Fruit fly (Drosophila melanogaster) whole organism, pupa: ENCODE results near the gene Hr83.

ENCODE experiments used
- CG10348 ChIP-seq: fragments of 200-800 bp; sonication (Bioruptor generic); IDR thresholded peaks from 2 replicates; pipeline ENCODE4 v1.3.6; 2022; ENCODE audit warnings: missing biosample characterization, missing genetic modification characterization
- CG12605 ChIP-seq: fragments of 200-800 bp; sonication (Bioruptor generic); IDR thresholded peaks from 2 replicates; pipeline ENCODE4 v1.3.6; 2022; ENCODE audit warnings: missing biosample characterization, missing genetic modification characterization
- CG13204 ChIP-seq: fragments of 200-800 bp; sonication (Bioruptor generic); optimal IDR thresholded peaks from 2 replicates; lab custom pipeline; 2018; ENCODE audit warnings: missing biosample characterization, mild to moderate bottlenecking, missing genetic modification characterization, moderate library complexity
- CG14655 ChIP-seq: fragments of 200-800 bp; sonication (Bioruptor generic); optimal IDR thresholded peaks from 3 replicates; lab custom pipeline; 2017; ENCODE audit warnings: mild to moderate bottlenecking, missing biosample characterization, missing genetic modification reagents, missing genetic modification characterization
- CG15710 ChIP-seq: fragments of 200-800 bp; sonication (Bioruptor generic); optimal IDR thresholded peaks from 2 replicates; lab custom pipeline; 2018; ENCODE audit warnings: missing biosample characterization, mild to moderate bottlenecking, missing genetic modification characterization, moderate library complexity
- CG17806 ChIP-seq: fragments of 200-800 bp; sonication (Bioruptor generic); optimal IDR thresholded peaks from 2 replicates; lab custom pipeline; 2018; ENCODE audit warnings: missing biosample characterization, mild to moderate bottlenecking, missing genetic modification characterization, moderate library complexity
- CG32121 ChIP-seq: fragments of 200-800 bp; sonication (Bioruptor generic); IDR thresholded peaks from 2 replicates; pipeline ENCODE4 v1.3.6; 2022; ENCODE audit warnings: missing biosample characterization, missing genetic modification characterization
- CG34367 ChIP-seq: fragments of 200-800 bp; sonication (Bioruptor generic); optimal IDR thresholded peaks from 2 replicates; lab custom pipeline; 2018; ENCODE audit warnings: missing biosample characterization, mild to moderate bottlenecking, missing genetic modification characterization
- CG4496 ChIP-seq: fragments of 200-800 bp; sonication (Bioruptor generic); IDR thresholded peaks from 3 replicates; pipeline ENCODE4 v1.3.6; 2022; ENCODE audit warnings: missing biosample characterization, missing genetic modification characterization
- CG8159 ChIP-seq: fragments of 200-800 bp; sonication (Bioruptor generic); optimal IDR thresholded peaks from 3 replicates; lab custom pipeline; 2018; ENCODE audit warnings: missing biosample characterization, mild to moderate bottlenecking, missing genetic modification characterization, moderate library complexity
- CG8301 ChIP-seq: fragments of 200-800 bp; sonication (Bioruptor generic); optimal IDR thresholded peaks from 2 replicates; lab custom pipeline; 2018; ENCODE audit warnings: missing biosample characterization, mild to moderate bottlenecking, missing genetic modification characterization
- CG9948 ChIP-seq: fragments of 200-800 bp; sonication (Bioruptor generic); optimal IDR thresholded peaks from 2 replicates; lab custom pipeline; 2018; ENCODE audit warnings: missing biosample characterization, mild to moderate bottlenecking, missing genetic modification characterization, moderate library complexity
- D1 ChIP-seq: fragments of 200-800 bp; sonication (Bioruptor generic); optimal IDR thresholded peaks from 2 replicates; lab custom pipeline; 2018; ENCODE audit warnings: missing biosample characterization, mild to moderate bottlenecking, missing genetic modification characterization, moderate library complexity
- EcR ChIP-seq: fragments of 200-800 bp; sonication (Bioruptor generic); optimal IDR thresholded peaks from 3 replicates; lab custom pipeline; 2019; ENCODE audit warnings: missing biosample characterization, missing genetic modification characterization, mild to moderate bottlenecking, moderate library complexity, missing genetic modification reagents
- Ets98B ChIP-seq: fragments of 200-800 bp; sonication (Bioruptor generic); IDR thresholded peaks from 2 replicates; pipeline ENCODE4 v1.3.6; 2022; ENCODE audit warnings: missing biosample characterization, missing genetic modification characterization
- Pif1A ChIP-seq: fragments of 200-800 bp; sonication (Bioruptor generic); optimal IDR thresholded peaks from 3 replicates; lab custom pipeline; 2016; ENCODE audit warnings: missing biosample characterization, missing genetic modification characterization
- Pif1B ChIP-seq: fragments of 200-800 bp; sonication (Bioruptor generic); optimal IDR thresholded peaks from 3 replicates; lab custom pipeline; 2016; ENCODE audit warnings: missing biosample characterization, missing genetic modification characterization
- Snoo ChIP-seq: fragments of 200-800 bp; sonication (Bioruptor generic); optimal IDR thresholded peaks from 3 replicates; lab custom pipeline; 2017; ENCODE audit warnings: missing biosample characterization, mild to moderate bottlenecking, missing genetic modification characterization, inconsistent platforms
- fd96Ca ChIP-seq: fragments of 200-800 bp; sonication (Bioruptor generic); IDR thresholded peaks from 3 replicates; pipeline ENCODE4 v1.3.6; 2022; ENCODE audit warnings: missing biosample characterization, missing genetic modification characterization
- gl ChIP-seq: fragments of 200-800 bp; sonication (Bioruptor generic); optimal IDR thresholded peaks from 2 replicates; lab custom pipeline; 2018; ENCODE audit warnings: missing biosample characterization, mild to moderate bottlenecking, missing genetic modification characterization
- rn ChIP-seq: fragments of 200-800 bp; sonication (Bioruptor generic); IDR thresholded peaks from 2 replicates; pipeline ENCODE4 v1.3.6; 2022; ENCODE audit warnings: missing biosample characterization, missing genetic modification characterization

Gene Hr83

DNA sequence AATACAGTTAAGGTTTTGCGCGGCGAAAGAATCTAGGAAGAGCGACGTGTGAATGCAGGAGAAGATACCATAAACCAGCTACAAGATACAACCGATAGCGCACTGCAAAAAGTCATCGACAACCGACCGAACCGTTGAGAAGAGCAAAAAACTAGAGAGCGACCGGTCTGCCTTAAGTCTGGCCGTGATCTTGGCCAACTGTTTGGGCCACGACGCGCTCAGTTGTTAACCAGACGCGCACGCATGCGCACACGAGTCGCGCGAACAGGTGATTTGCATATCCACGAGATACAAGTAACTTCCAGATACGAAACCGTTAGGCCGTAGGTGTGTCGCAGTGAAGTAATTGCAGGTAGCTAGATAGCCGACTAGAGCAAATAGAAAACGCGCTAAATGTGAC is 34.0 kb upstream of the Hr83 start:
- no peak for TF ChIP-seq CG17806 (tag; lab: Kevin White, UChicago)
- TF ChIP-seq CG4496: 0 out of 3 replicates have a peak, but pooled peaks have one; percentile 44
- no peak for TF ChIP-seq CG34367
- no peak for TF ChIP-seq CG8301 (tag; lab: Kevin White, UChicago)
- TF ChIP-seq Pif1B (GFP tag; lab: Kevin White, UChicago): no peak
- peak; percentile 44 for TF ChIP-seq CG13204
- TF ChIP-seq CG32121: no peak
- no peak for TF ChIP-seq rn
- TF ChIP-seq CG9948 (tag; lab: Kevin White, UChicago): no peak
- TF ChIP-seq fd96Ca: no peak
- TF ChIP-seq CG10348 (GFP tag; lab: Robert Waterston, UW): no peak
- no peak for TF ChIP-seq CG14655
- TF ChIP-seq Ets98B (GFP tag; lab: Robert Waterston, UW): no peak
- no peak for TF ChIP-seq Snoo (tag; lab: Kevin White, UChicago)
- TF ChIP-seq Pif1A (GFP tag; lab: Kevin White, UChicago): no peak
- TF ChIP-seq CG8159 (tag; lab: Kevin White, UChicago): no peak
- TF ChIP-seq D1 (tag; lab: Kevin White, UChicago): no peak
- no peak for TF ChIP-seq gl
- TF ChIP-seq CG15710 (tag; lab: Kevin White, UChicago): no peak
- TF ChIP-seq CG12605 (GFP tag; lab: Robert Waterston, UW): no peak
- TF ChIP-seq EcR (GFP tag; lab: Kevin White, UChicago): peak; percentile 63
- TF ChIP-seq, all 21 proteins: peak for 3

DNA sequence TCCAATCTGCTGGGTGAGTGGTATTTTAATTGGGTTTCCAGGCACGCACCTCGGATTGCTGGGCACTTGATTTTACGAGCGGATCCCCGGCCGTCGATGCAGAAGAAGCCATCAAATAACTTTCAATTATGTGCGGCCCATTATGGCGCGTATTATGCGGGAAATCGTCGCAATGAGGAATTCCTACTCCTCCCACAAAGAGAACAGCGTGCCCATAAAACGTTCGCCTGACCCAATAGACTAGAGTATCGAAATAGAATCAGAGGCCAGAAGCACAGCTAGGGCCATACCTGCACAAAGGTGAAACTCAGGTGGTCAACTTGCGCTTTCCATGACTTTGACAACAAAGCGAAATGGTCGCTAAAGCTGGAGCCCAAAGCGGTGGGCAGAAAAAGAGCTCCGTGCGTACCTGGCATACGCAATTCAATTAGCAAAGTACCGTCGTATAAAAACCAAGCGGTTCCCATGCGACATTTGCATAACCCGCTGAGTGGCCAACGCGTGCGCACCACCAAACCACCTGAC is 19.2 kb upstream of the Hr83 start, which contains the start of gene Osi18:
Gene Osi18, plus strand, starts transcription at position 475 of the 525 bp plus-strand sequence.
- TF ChIP-seq CG4496: no peak
- no peak for TF ChIP-seq gl
- TF ChIP-seq rn: no peak
- no peak for TF ChIP-seq EcR (GFP tag; lab: Kevin White, UChicago)
- TF ChIP-seq CG15710 (tag; lab: Kevin White, UChicago): no peak
- no peak for TF ChIP-seq CG13204
- no peak for TF ChIP-seq CG14655

DNA sequence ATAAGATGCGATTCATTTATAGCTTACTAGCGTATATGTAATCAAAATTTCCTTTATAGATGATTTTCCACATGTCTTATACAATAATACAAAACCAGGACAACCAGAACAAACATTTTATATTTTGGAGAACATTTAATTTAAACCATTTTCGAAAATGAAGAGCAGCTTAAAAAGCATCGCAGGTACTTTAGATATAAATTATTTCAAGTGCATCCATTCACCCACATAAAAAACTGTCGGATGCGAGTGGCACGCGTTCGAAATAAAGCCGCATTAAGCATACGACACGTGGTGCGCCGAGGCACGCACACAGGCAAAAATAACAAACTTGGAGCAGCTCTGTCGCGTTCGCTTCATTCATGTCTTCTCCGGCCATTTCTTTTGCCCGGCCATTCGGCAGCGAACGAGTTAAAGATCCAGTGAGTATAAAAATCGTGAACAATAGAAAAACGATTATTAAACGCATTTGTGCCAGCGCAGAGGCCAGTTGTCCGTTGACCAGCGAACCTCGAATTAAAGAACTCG is 14.1 kb upstream of the Hr83 start, which contains the start of gene Osi19:
Gene Osi19, plus strand, starts transcription at position 457 of the 528 bp plus-strand sequence.
- TF ChIP-seq rn (no peak), D1 (tag; lab: Kevin White, UChicago) (peak; percentile 63)

DNA sequence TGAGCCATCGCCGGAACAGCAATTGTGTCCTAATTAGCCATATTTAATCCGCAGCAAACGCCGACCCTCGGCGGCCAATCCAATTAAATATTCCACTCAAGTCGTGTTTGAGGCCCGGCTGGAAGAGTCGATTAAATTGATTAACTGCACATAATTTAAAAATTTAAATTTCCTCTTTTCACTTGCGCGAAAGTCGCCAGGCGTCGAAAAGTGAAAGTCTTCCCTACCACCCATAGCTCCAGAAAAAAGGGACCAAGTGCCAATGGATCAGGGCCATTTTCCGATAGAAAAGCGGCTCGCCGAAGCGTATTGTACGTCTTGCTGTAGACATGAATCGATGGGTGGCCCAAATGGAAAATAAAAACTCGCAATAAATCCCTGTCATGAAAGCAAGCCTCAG is 11.6 kb upstream of the Hr83 start:
- TF ChIP-seq CG17806 (tag; lab: Kevin White, UChicago) (no peak), Snoo (tag; lab: Kevin White, UChicago) (no peak), CG10348 (GFP tag; lab: Robert Waterston, UW) (no peak), CG4496 (no peak), rn (no peak), CG12605 (GFP tag; lab: Robert Waterston, UW) (no peak), Pif1A (GFP tag; lab: Kevin White, UChicago) (no peak), Pif1B (GFP tag; lab: Kevin White, UChicago) (no peak), CG13204 (no peak), CG14655 (no peak), fd96Ca (no peak), CG34367 (no peak), gl (no peak), CG15710 (tag; lab: Kevin White, UChicago) (no peak)

DNA sequence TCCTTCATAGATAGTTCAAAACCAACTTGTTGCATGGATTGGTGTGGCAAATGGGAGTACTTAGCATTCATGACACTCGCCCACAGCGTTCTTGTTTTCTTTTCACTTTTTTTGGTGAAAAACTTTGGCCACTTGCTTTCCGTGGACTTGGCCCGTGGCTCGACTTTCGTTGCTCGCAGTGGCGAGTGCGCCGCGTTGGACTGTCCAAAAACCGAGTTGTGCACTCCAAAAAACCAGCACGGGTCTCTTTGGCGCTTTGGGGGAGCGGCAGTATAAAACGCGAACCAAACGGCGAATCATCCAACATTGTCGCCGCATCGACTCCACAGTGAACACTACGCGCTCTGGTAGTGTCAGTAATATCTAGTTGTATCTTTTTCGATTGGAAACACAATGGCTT is 9.2 kb upstream of the Hr83 start, which contains the start of gene Osi20:
Gene Osi20, plus strand, starts transcription at position 301 of the 400 bp plus-strand sequence.
- TF ChIP-seq CG15710 (tag; lab: Kevin White, UChicago) (no peak), CG34367 (no peak), gl (no peak), Ets98B (GFP tag; lab: Robert Waterston, UW) (no peak), EcR (GFP tag; lab: Kevin White, UChicago) (no peak), rn (no peak), CG13204 (no peak), CG10348 (GFP tag; lab: Robert Waterston, UW) (no peak), CG32121 (no peak), CG8301 (tag; lab: Kevin White, UChicago) (no peak), CG14655 (no peak), CG12605 (GFP tag; lab: Robert Waterston, UW) (no peak), Pif1A (GFP tag; lab: Kevin White, UChicago) (no peak), CG8159 (tag; lab: Kevin White, UChicago) (no peak), CG4496 (no peak)

DNA sequence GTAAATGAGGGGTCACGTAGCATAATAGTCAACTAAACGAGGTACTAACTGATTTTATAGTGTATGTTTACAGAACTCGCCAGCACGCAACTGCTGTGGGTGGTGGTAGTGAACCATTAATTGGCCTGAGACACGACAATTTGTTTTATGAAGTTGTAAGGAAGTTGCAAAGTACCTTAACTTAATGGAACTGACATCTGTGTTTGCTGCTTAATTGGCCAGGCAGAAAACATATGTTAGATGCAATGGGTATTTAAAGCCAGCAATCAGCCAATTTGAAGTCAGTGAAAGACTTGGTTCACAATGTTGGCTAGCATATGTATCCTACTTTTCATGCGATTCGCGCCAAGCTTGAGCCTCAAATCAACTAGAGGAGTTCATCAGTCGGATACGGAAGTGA is 7.4 kb upstream of the Hr83 start, which contains the start of gene CG17917:
Gene CG17917, plus strand, starts transcription at position 301 of the 400 bp plus-strand sequence.
- TF ChIP-seq Pif1A (GFP tag; lab: Kevin White, UChicago): no peak
- TF ChIP-seq CG13204: no peak
- TF ChIP-seq CG9948 (tag; lab: Kevin White, UChicago): no peak
- TF ChIP-seq CG4496: no peak
- no peak for TF ChIP-seq CG14655
- no peak for TF ChIP-seq gl
- no peak for TF ChIP-seq EcR (GFP tag; lab: Kevin White, UChicago)
- TF ChIP-seq CG32121: no peak
- TF ChIP-seq CG17806 (tag; lab: Kevin White, UChicago): no peak
- no peak for TF ChIP-seq Pif1B (GFP tag; lab: Kevin White, UChicago)
- no peak for TF ChIP-seq Ets98B (GFP tag; lab: Robert Waterston, UW)
- no peak for TF ChIP-seq CG8159 (tag; lab: Kevin White, UChicago)
